Fruit fly (Drosophila melanogaster) whole organism, embryonic: ENCODE data around the gene Hou.

Experiments used
- CG11560 ChIP-seq: fragments of 200-800 bp; sonication (Bioruptor generic); IDR thresholded peaks from 3 replicates; pipeline ENCODE4 v1.3.6; 2022; ENCODE audit warnings: missing biosample characterization, missing genetic modification characterization
- CG6272 ChIP-seq: fragments of 200-800 bp; sonication (Bioruptor generic); IDR thresholded peaks from 2 replicates; pipeline ENCODE4 v1.3.6; 2022; ENCODE audit warnings: missing biosample characterization, missing genetic modification characterization
- Meics ChIP-seq: fragments of 200-800 bp; sonication (Bioruptor generic); optimal IDR thresholded peaks from 2 replicates; lab custom pipeline; 2017; ENCODE audit warnings: missing biosample characterization, mild to moderate bottlenecking, missing genetic modification characterization
- Sry-δ ChIP-seq: fragments of 200-800 bp; sonication (Bioruptor generic); optimal IDR thresholded peaks from 2 replicates; lab custom pipeline; 2016; ENCODE audit warnings: missing biosample characterization, missing genetic modification characterization
- gfzf ChIP-seq: fragments of 200-800 bp; sonication (Bioruptor generic); optimal IDR thresholded peaks from 2 replicates; lab custom pipeline; 2016; ENCODE audit warnings: missing biosample characterization, mild to moderate bottlenecking, missing genetic modification characterization, moderate library complexity
- p53 ChIP-seq: fragments of 200-800 bp; sonication (Bioruptor generic); optimal IDR thresholded peaks from 2 replicates; lab custom pipeline; 2016; ENCODE audit warnings: missing biosample characterization, missing genetic modification characterization
- sd ChIP-seq: fragments of 200-800 bp; sonication (Bioruptor generic); optimal IDR thresholded peaks from 3 replicates; lab custom pipeline; 2018; ENCODE audit warnings: missing biosample characterization, mild to moderate bottlenecking, missing genetic modification characterization, moderate library complexity
- tgo ChIP-seq: fragments of 200-800 bp; sonication (Bioruptor generic); IDR thresholded peaks from 3 replicates; pipeline ENCODE4 v1.3.6; 2022; ENCODE audit warnings: missing biosample characterization, missing genetic modification characterization

DNA sequence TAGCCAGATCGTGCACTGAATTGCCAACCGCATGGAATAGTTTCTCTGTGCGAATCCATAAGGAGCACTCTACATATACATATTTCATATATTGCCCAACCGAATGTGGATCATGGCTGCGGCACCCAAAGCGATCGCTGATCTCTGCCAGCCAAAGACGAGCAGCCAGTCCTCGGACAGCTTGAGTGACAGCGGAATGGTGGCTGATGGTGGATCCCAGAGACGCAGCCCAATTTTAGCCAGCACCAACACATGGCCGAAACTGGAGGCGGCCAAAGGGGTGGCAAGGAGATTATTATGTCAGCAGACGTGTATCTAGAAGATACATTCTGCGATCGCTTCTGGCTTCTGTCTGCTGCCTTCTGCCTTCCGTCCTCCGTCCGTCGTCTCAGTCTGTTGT is 19.3 kb downstream of the Hou start:
- TF ChIP-seq CG6272 (GFP tag; lab: Robert Waterston, UW) (no peak), gfzf (GFP tag; lab: Kevin White, UChicago) (no peak), p53 (GFP tag; lab: Kevin White, UChicago) (no peak), tgo (no peak), Meics (GFP tag; lab: Kevin White, UChicago) (no peak), Sry-δ (no peak), sd (no peak), CG11560 (tag; lab: Robert Waterston, UW) (no peak)
